Worm (Caenorhabditis elegans) whole organism, mixed stage, embryonic: ENCODE results near the gene C52E2.5.
"Not testable (repeated sequence)": the region's sequence is repeated elsewhere in the genome, so short reads cannot be mapped to it uniquely, and the experiment has no call there.

Experiments
- ces-1 ChIP-seq: fragments of 150-350 bp; optimal IDR thresholded peaks from 2 replicates; lab custom pipeline; 2014; ENCODE audit warnings: missing biosample characterization, missing genetic modification reagents, missing genetic modification characterization
- ham-2 ChIP-seq: fragments of 200-800 bp; sonication (Bioruptor generic); optimal IDR thresholded peaks from 2 replicates; lab custom pipeline; 2018; ENCODE audit warnings: mild to moderate bottlenecking, missing genetic modification characterization, missing compliant biosample characterization
- mep-1 ChIP-seq: fragments of 150-350 bp; optimal IDR thresholded peaks from 2 replicates; lab custom pipeline; 2017; ENCODE audit warnings: missing biosample characterization, missing genetic modification reagents, missing genetic modification characterization, inconsistent platforms
- nhr-237 ChIP-seq: fragments of 150-350 bp; optimal IDR thresholded peaks from 2 replicates; lab custom pipeline; 2014; ENCODE audit warnings: missing biosample characterization, missing genetic modification characterization
- nhr-76 ChIP-seq: sonication (generic microtip); optimal IDR thresholded peaks from 2 replicates; lab custom pipeline; 2017; ENCODE audit warnings: missing biosample characterization, missing genetic modification characterization
- unc-39 ChIP-seq: fragments of 150-350 bp; optimal IDR thresholded peaks from 2 replicates; lab custom pipeline; 2014; ENCODE audit warnings: missing biosample characterization, missing genetic modification characterization
- unc-62 ChIP-seq: fragments of 150-350 bp; optimal IDR thresholded peaks from 2 replicates; lab custom pipeline; 2014; ENCODE audit warnings: missing biosample characterization, missing genetic modification reagents, missing genetic modification characterization
- ztf-11 ChIP-seq: fragments of 150-350 bp; optimal IDR thresholded peaks from 2 replicates; lab custom pipeline; 2014; ENCODE audit warnings: missing biosample characterization, missing genetic modification characterization

DNA sequence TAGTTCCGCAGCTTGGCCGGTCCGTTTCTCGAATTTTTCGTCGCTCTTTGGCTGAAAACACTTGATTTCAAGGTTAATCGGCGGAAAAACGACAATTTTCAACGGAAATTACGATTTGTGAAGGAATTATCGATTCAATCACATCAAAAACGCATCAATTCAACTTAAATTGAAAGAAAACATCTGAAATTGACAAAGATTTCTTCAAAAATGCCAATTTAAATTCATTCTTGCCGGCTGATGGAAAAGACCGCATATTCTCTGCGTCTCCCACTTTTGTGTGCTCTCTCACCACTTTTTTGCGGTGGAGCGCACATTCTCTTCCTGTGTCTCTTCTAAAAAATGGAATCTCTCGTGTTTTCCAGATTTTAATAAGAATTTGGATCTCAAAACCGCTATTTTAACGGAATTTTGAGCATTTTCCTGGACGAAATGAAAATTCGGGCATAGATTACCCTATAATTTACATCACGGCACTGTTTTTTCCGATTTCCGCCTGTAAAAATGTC lies 18.6 kb upstream of the C52E2.5 start, which contains the start of gene C16C4.18:
- TF ChIP-seq unc-39; nhr-76 (tag; lab: Kevin White, UChicago); unc-62; ces-1 (GFP tag; lab: Kevin White, UChicago); ham-2 (GFP tag; lab: Kevin White, UChicago); nhr-237 (tag; lab: Kevin White, UChicago); ztf-11 (tag; lab: Kevin White, UChicago): not testable (repeated sequence)
- peak; percentile 2 for TF ChIP-seq mep-1 (tag; lab: Kevin White, UChicago)
